Fruit fly (Drosophila melanogaster) whole organism, embryonic: ENCODE measurements around the gene CG44001.
A peak's percentile ranks its signal among the peaks of the same experiment; 100 is the strongest.

Source experiments
- C15 ChIP-seq: fragments of 200-800 bp; sonication (Bioruptor generic); IDR thresholded peaks from 3 replicates; pipeline ENCODE4 v1.3.6; 2022; ENCODE audit warnings: missing biosample characterization, missing genetic modification characterization
- CG10366 ChIP-seq: fragments of 200-800 bp; sonication (Bioruptor generic); IDR thresholded peaks from 2 replicates; pipeline ENCODE4 v1.3.6; 2022; ENCODE audit warnings: missing biosample characterization, missing genetic modification characterization
- CG10462 ChIP-seq: fragments of 200-800 bp; sonication (Bioruptor generic); optimal IDR thresholded peaks from 2 replicates; lab custom pipeline; 2016; ENCODE audit warnings: missing biosample characterization, missing genetic modification characterization
- CG11085 ChIP-seq: fragments of 200-800 bp; sonication (Bioruptor generic); IDR thresholded peaks from 2 replicates; pipeline ENCODE4 v1.3.6; 2022; ENCODE audit warnings: missing biosample characterization, missing genetic modification characterization
- CG11723 ChIP-seq: fragments of 200-800 bp; sonication (Bioruptor generic); optimal IDR thresholded peaks from 2 replicates; lab custom pipeline; 2017; ENCODE audit warnings: missing biosample characterization, mild to moderate bottlenecking, missing genetic modification characterization
- CG12219 ChIP-seq: fragments of 200-800 bp; sonication (Bioruptor generic); optimal IDR thresholded peaks from 3 replicates; lab custom pipeline; 2018; ENCODE audit warnings: missing biosample characterization, mild to moderate bottlenecking, missing genetic modification characterization
- CG12236 ChIP-seq: fragments of 200-800 bp; sonication (Bioruptor generic); optimal IDR thresholded peaks from 2 replicates; lab custom pipeline; 2016; ENCODE audit warnings: missing biosample characterization, missing genetic modification characterization
- CG15073 ChIP-seq: fragments of 200-800 bp; sonication (Bioruptor generic); optimal IDR thresholded peaks from 2 replicates; lab custom pipeline; 2016; ENCODE audit warnings: missing biosample characterization, missing genetic modification characterization
- CG1602 ChIP-seq: fragments of 200-800 bp; sonication (Bioruptor generic); optimal IDR thresholded peaks from 3 replicates; lab custom pipeline; 2016; ENCODE audit warnings: missing biosample characterization, missing genetic modification characterization
- CG16813 ChIP-seq: fragments of 200-800 bp; sonication (Bioruptor generic); IDR thresholded peaks from 3 replicates; pipeline ENCODE4 v1.3.6; 2022; ENCODE audit warnings: missing biosample characterization, missing genetic modification characterization; ENCODE audit not compliant: partially characterized antibody
- CG18011 ChIP-seq: fragments of 200-800 bp; sonication (Bioruptor generic); optimal IDR thresholded peaks from 2 replicates; lab custom pipeline; 2017; ENCODE audit warnings: missing biosample characterization, missing genetic modification characterization, mild to moderate bottlenecking, moderate library complexity, missing genotype
- CG30020 ChIP-seq: fragments of 200-800 bp; optimal IDR thresholded peaks from 2 replicates; lab custom pipeline; 2019; ENCODE audit warnings: missing biosample characterization, mild to moderate bottlenecking, missing genetic modification characterization, moderate library complexity
- CG30431 ChIP-seq: fragments of 200-800 bp; sonication (Bioruptor generic); optimal IDR thresholded peaks from 2 replicates; lab custom pipeline; 2017; ENCODE audit warnings: missing biosample characterization, missing genetic modification characterization
- CG3838 ChIP-seq: fragments of 200-800 bp; sonication (Bioruptor generic); optimal IDR thresholded peaks from 3 replicates; lab custom pipeline; 2016; ENCODE audit warnings: missing biosample characterization, missing genetic modification characterization
- CG42726 ChIP-seq: fragments of 200-800 bp; sonication (Bioruptor generic); IDR thresholded peaks from 2 replicates; pipeline ENCODE4 v1.3.6; 2022; ENCODE audit warnings: missing biosample characterization, missing genetic modification characterization; ENCODE audit not compliant: partially characterized antibody
- CG6272 ChIP-seq: fragments of 200-800 bp; sonication (Bioruptor generic); IDR thresholded peaks from 2 replicates; pipeline ENCODE4 v1.3.6; 2022; ENCODE audit warnings: missing biosample characterization, missing genetic modification characterization
- CG9437 ChIP-seq: fragments of 200-800 bp; sonication (Bioruptor generic); optimal IDR thresholded peaks from 2 replicates; lab custom pipeline; 2018; ENCODE audit warnings: missing biosample characterization, mild to moderate bottlenecking, missing genetic modification characterization
- CG9876 ChIP-seq: fragments of 200-800 bp; sonication (Bioruptor generic); optimal IDR thresholded peaks from 2 replicates; lab custom pipeline; 2016; ENCODE audit warnings: missing biosample characterization, missing genetic modification characterization
- Dek ChIP-seq: fragments of 200-800 bp; sonication (Bioruptor generic); optimal IDR thresholded peaks from 3 replicates; lab custom pipeline; 2019; ENCODE audit warnings: missing biosample characterization, mild to moderate bottlenecking, missing genetic modification characterization, moderate library complexity
- Dref ChIP-seq: fragments of 200-800 bp; sonication (Bioruptor generic); IDR thresholded peaks from 2 replicates; pipeline ENCODE4 v1.3.6; 2022; ENCODE audit warnings: missing biosample characterization, missing genetic modification characterization
- Drgx ChIP-seq: fragments of 200-800 bp; sonication (Bioruptor generic); IDR thresholded peaks from 2 replicates; pipeline ENCODE4 v1.3.6; 2022; ENCODE audit warnings: missing biosample characterization, missing genetic modification characterization
- Jarid2 ChIP-seq: fragments of 200-800 bp; sonication (Bioruptor generic); optimal IDR thresholded peaks from 3 replicates; lab custom pipeline; 2017; ENCODE audit warnings: mild to moderate bottlenecking, missing biosample characterization, missing genetic modification reagents, missing genetic modification characterization
- Lim3 ChIP-seq: fragments of 200-800 bp; sonication (Bioruptor generic); IDR thresholded peaks from 2 replicates; pipeline ENCODE4 v1.3.6; 2022; ENCODE audit warnings: missing biosample characterization, missing genetic modification characterization
- Opbp ChIP-seq: fragments of 200-800 bp; sonication (Bioruptor generic); IDR thresholded peaks from 3 replicates; pipeline ENCODE4 v1.3.6; 2022; ENCODE audit warnings: missing biosample characterization, missing genetic modification characterization; ENCODE audit not compliant: partially characterized antibody
- Sin3A ChIP-seq: fragments of >200 bp; optimal IDR thresholded peaks from 2 replicates; lab custom pipeline; 2018
- al ChIP-seq: fragments of 200-800 bp; sonication (Bioruptor generic); IDR thresholded peaks from 2 replicates; pipeline ENCODE4 v1.3.6; 2022; ENCODE audit warnings: missing biosample characterization, missing genetic modification characterization
- bcd ChIP-seq: fragments of 200-800 bp; sonication (Bioruptor generic); optimal IDR thresholded peaks from 2 replicates; lab custom pipeline; 2017; ENCODE audit warnings: missing biosample characterization, mild to moderate bottlenecking, missing genetic modification characterization
- cad ChIP-seq: fragments of >200 bp; optimal IDR thresholded peaks from 2 replicates; lab custom pipeline; 2017; ENCODE audit warnings: missing biosample characterization, missing genetic modification characterization
- cas ChIP-seq: fragments of 200-800 bp; sonication (Bioruptor generic); IDR thresholded peaks from 2 replicates; pipeline ENCODE4 v1.3.6; 2022; ENCODE audit warnings: missing biosample characterization, missing genetic modification characterization
- chn ChIP-seq: fragments of 200-800 bp; sonication (Bioruptor generic); optimal IDR thresholded peaks from 2 replicates; lab custom pipeline; 2016; ENCODE audit warnings: missing biosample characterization, missing genetic modification characterization
- dati ChIP-seq: fragments of 200-800 bp; sonication (Bioruptor generic); IDR thresholded peaks from 2 replicates; pipeline ENCODE4 v1.3.6; 2022; ENCODE audit warnings: missing biosample characterization, missing genetic modification characterization
- en ChIP-seq: fragments of 200-800 bp; sonication (Bioruptor generic); optimal IDR thresholded peaks from 2 replicates; lab custom pipeline; 2016; ENCODE audit warnings: missing biosample characterization, missing genetic modification characterization
- fd102C ChIP-seq: fragments of 200-800 bp; sonication (Bioruptor generic); optimal IDR thresholded peaks from 2 replicates; lab custom pipeline; 2018; ENCODE audit warnings: missing biosample characterization, mild to moderate bottlenecking, missing genetic modification characterization, moderate library complexity
- gcm2 ChIP-seq: fragments of 200-800 bp; sonication (Bioruptor generic); optimal IDR thresholded peaks from 2 replicates; lab custom pipeline; 2016; ENCODE audit warnings: missing biosample characterization, missing genetic modification characterization
- hth ChIP-seq: fragments of >200 bp; optimal IDR thresholded peaks from 2 replicates; lab custom pipeline; 2017; ENCODE audit warnings: inconsistent platforms
- knrl ChIP-seq: fragments of 200-800 bp; sonication (Bioruptor generic); IDR thresholded peaks from 3 replicates; pipeline ENCODE4 v1.3.6; 2022; ENCODE audit warnings: missing biosample characterization, missing genetic modification characterization; ENCODE audit not compliant: partially characterized antibody
- nau ChIP-seq: fragments of 200-800 bp; sonication (Bioruptor generic); optimal IDR thresholded peaks from 3 replicates; lab custom pipeline; 2017; ENCODE audit warnings: missing biosample characterization, mild to moderate bottlenecking, missing genetic modification characterization, missing genetic modification reagents
- schlank ChIP-seq: fragments of 200-800 bp; sonication (Bioruptor generic); optimal IDR thresholded peaks from 2 replicates; lab custom pipeline; 2018; ENCODE audit warnings: missing biosample characterization, mild to moderate bottlenecking, missing genetic modification characterization
- seq ChIP-seq: fragments of 200-800 bp; sonication (Bioruptor generic); IDR thresholded peaks from 2 replicates; pipeline ENCODE4 v1.3.6; 2022; ENCODE audit warnings: missing biosample characterization, missing genetic modification characterization
- ssp ChIP-seq: fragments of 200-800 bp; sonication (Bioruptor generic); IDR thresholded peaks from 2 replicates; pipeline ENCODE4 v1.3.6; 2022; ENCODE audit warnings: missing biosample characterization, missing genetic modification characterization
- zfh2 ChIP-seq: fragments of 200-800 bp; sonication (Bioruptor generic); optimal IDR thresholded peaks from 2 replicates; lab custom pipeline; 2016; ENCODE audit warnings: missing biosample characterization, missing genetic modification characterization

CG44001 gene

dm6 chr2L:4999389-5000032 lies 43.6 kb upstream of the CG44001 start (continued):
- TF ChIP-seq Lim3 (no peak), CG11723 (GFP tag; lab: Kevin White, UChicago) (peak; percentile 39), CG3838 (no peak), CG12236 (GFP tag; lab: Kevin White, UChicago) (no peak), bcd (GFP tag; lab: Kevin White, UChicago) (peak; percentile 74), Sin3A (lab: Kevin White, UChicago) (no peak), en (GFP tag; lab: Kevin White, UChicago) (peak; percentile 16), cad (GFP tag; lab: Kevin White, UChicago) (no peak), Dek (peak; percentile 42), schlank (tag; lab: Kevin White, UChicago) (peak; percentile 52), knrl (GFP tag; lab: Robert Waterston, UW) (no peak), CG10366 (GFP tag; lab: Robert Waterston, UW) (peak; percentile 69), hth (lab: Kevin White, UChicago) (no peak), al (GFP tag; lab: Robert Waterston, UW) (peak; percentile 25; the same call in 1 of the 2 replicates), gcm2 (no peak), Drgx (GFP tag; lab: Robert Waterston, UW) (peak; percentile 90), CG10462 (peak; percentile 14), nau (GFP tag; lab: Kevin White, UChicago) (no peak), seq (GFP tag; lab: Robert Waterston, UW) (peak; percentile 44; the same call in 1 of the 2 replicates), CG9876 (GFP tag; lab: Kevin White, UChicago) (peak; percentile 18), dati (GFP tag; lab: Robert Waterston, UW) (0 out of 2 replicates have a peak, but pooled peaks have one; percentile 49), cas (GFP tag; lab: Robert Waterston, UW) (no peak), fd102C (GFP tag; lab: Kevin White, UChicago) (no peak), CG30431 (peak; percentile 70), CG12219 (GFP tag; lab: Kevin White, UChicago) (peak; percentile 58), zfh2 (GFP tag; lab: Kevin White, UChicago) (peak; percentile 46), CG1602 (GFP tag; lab: Kevin White, UChicago) (no peak), ssp (GFP tag; lab: Robert Waterston, UW) (peak; percentile 44; the same call in 1 of the 2 replicates), CG16813 (GFP tag; lab: Robert Waterston, UW) (no peak), CG9437 (GFP tag; lab: Kevin White, UChicago) (no peak), C15 (GFP tag; lab: Robert Waterston, UW) (0 out of 3 replicates have a peak, but pooled peaks have one; percentile 34), chn (peak; percentile 49), CG18011 (GFP tag; lab: Kevin White, UChicago) (no peak), Jarid2 (GFP tag; lab: Kevin White, UChicago) (no peak), CG15073 (GFP tag; lab: Kevin White, UChicago) (peak; percentile 30), CG30020 (tag; lab: Kevin White, UChicago) (no peak), Dref (no peak), CG6272 (0 out of 2 replicates have a peak, but pooled peaks have one; percentile 46), Opbp (no peak), CG11085 (GFP tag; lab: Robert Waterston, UW) (no peak), CG42726 (GFP tag; lab: Robert Waterston, UW) (no peak)
